Worm (Caenorhabditis elegans) whole organism, L4 larva: Measurements from ENCODE around the gene str-149.

Source experiments
- D1046.2 ChIP-seq: fragments of 200-800 bp; sonication (Bioruptor generic); IDR thresholded peaks from 2 replicates; pipeline ENCODE4 v1.3.6; 2022; ENCODE audit warnings: missing genetic modification characterization, missing compliant biosample characterization
- F10B5.3 ChIP-seq: sonication (generic microtip); optimal IDR thresholded peaks from 2 replicates; lab custom pipeline; 2016; ENCODE audit warnings: mild to moderate bottlenecking, missing genetic modification characterization, missing compliant biosample characterization
- F26F4.8 ChIP-seq: fragments of 200-800 bp; sonication (Bioruptor generic); conservative IDR thresholded peaks from 2 replicates; pipeline ENCODE4 v1.3.6; 2022; ENCODE audit warnings: missing genetic modification characterization, missing compliant biosample characterization
- F37D6.2 ChIP-seq: sonication (generic microtip); optimal IDR thresholded peaks from 2 replicates; lab custom pipeline; 2016; ENCODE audit warnings: mild to moderate bottlenecking, missing genetic modification characterization, missing compliant biosample characterization
- Y5F2A.4 ChIP-seq: fragments of 200-800 bp; sonication (Bioruptor generic); optimal IDR thresholded peaks from 2 replicates; lab custom pipeline; 2018; ENCODE audit warnings: mild to moderate bottlenecking, missing genetic modification characterization, missing compliant biosample characterization
- aly-2 ChIP-seq: sonication (generic microtip); optimal IDR thresholded peaks from 2 replicates; lab custom pipeline; 2018; ENCODE audit warnings: missing biosample characterization, missing genetic modification characterization
- arid-1 ChIP-seq: fragments of 200-800 bp; sonication (Bioruptor generic); conservative IDR thresholded peaks from 2 replicates; pipeline ENCODE4 v1.3.6; 2022; ENCODE audit warnings: missing genetic modification reagents, missing genetic modification characterization, missing compliant biosample characterization
- attf-4 ChIP-seq: sonication (generic microtip); optimal IDR thresholded peaks from 3 replicates; lab custom pipeline; 2017; ENCODE audit warnings: missing biosample characterization, missing genetic modification characterization
- ceh-32 ChIP-seq: sonication (generic microtip); optimal IDR thresholded peaks from 2 replicates; lab custom pipeline; 2016; ENCODE audit warnings: mild to moderate bottlenecking, missing genetic modification characterization, missing compliant biosample characterization; ENCODE audit not compliant: poor library complexity
- ctbp-1 ChIP-seq: fragments of 200-800 bp; sonication (Bioruptor generic); IDR thresholded peaks from 2 replicates; pipeline ENCODE4 v1.3.6; 2022; ENCODE audit warnings: missing genetic modification reagents, missing genetic modification characterization, missing compliant biosample characterization
- daf-12 ChIP-seq: fragments of 150-350 bp; optimal IDR thresholded peaks from 2 replicates; lab custom pipeline; 2014; ENCODE audit warnings: missing biosample characterization, missing genetic modification reagents, missing genetic modification characterization
- daf-16 ChIP-seq, 3 experiments: sonication (generic microtip); optimal IDR thresholded peaks; 2 replicates each; lab custom pipeline; 2016 to 2017; ENCODE audit warnings: missing genetic modification characterization in 3 of 3, missing genetic modification reagents in 3 of 3, mild to moderate bottlenecking in 2 of 3, missing compliant biosample characterization in 2 of 3, missing biosample characterization in 1 of 3, moderate library complexity in 1 of 3
- daf-8 ChIP-seq: fragments of 200-800 bp; sonication (Bioruptor generic); IDR thresholded peaks from 2 replicates; pipeline ENCODE4 v1.3.6; 2022; ENCODE audit warnings: missing genetic modification characterization, missing compliant biosample characterization
- dmd-6 ChIP-seq: fragments of 200-800 bp; sonication (Bioruptor generic); IDR thresholded peaks from 2 replicates; pipeline ENCODE4 v1.3.6; 2022; ENCODE audit warnings: missing genetic modification reagents, missing genetic modification characterization, missing compliant biosample characterization
- dmd-8 ChIP-seq: fragments of 200-800 bp; sonication (Bioruptor generic); IDR thresholded peaks from 2 replicates; pipeline ENCODE4 v1.3.6; 2022; ENCODE audit warnings: missing genetic modification characterization, missing compliant biosample characterization
- dmd-9 ChIP-seq: fragments of 200-800 bp; sonication (Bioruptor generic); IDR thresholded peaks from 2 replicates; pipeline ENCODE4 v1.3.6; 2022; ENCODE audit warnings: missing genetic modification reagents, missing genetic modification characterization, missing compliant biosample characterization
- dpl-1 ChIP-seq: fragments of 150-350 bp; optimal IDR thresholded peaks from 2 replicates; lab custom pipeline; 2014; ENCODE audit warnings: missing biosample characterization, missing genetic modification reagents, missing genetic modification characterization
- dve-1 ChIP-seq: sonication (generic microtip); optimal IDR thresholded peaks from 2 replicates; lab custom pipeline; 2017; ENCODE audit warnings: antibody characterized with exemption, mild to moderate bottlenecking, missing genetic modification characterization, missing compliant biosample characterization; ENCODE audit not compliant: insufficient read depth
- fkh-10 ChIP-seq: fragments of 150-350 bp; optimal IDR thresholded peaks from 2 replicates; lab custom pipeline; 2014; ENCODE audit warnings: missing biosample characterization, missing genetic modification reagents, missing genetic modification characterization
- fos-1 ChIP-seq: fragments of 150-350 bp; optimal IDR thresholded peaks from 2 replicates; lab custom pipeline; 2014; ENCODE audit warnings: missing biosample characterization, missing genetic modification characterization
- hlh-11 ChIP-seq: fragments of 200-800 bp; sonication (Bioruptor generic); optimal IDR thresholded peaks from 2 replicates; lab custom pipeline; 2018; ENCODE audit warnings: mild to moderate bottlenecking, missing genetic modification characterization, missing compliant biosample characterization
- hlh-30 ChIP-seq: sonication (generic microtip); optimal IDR thresholded peaks from 2 replicates; lab custom pipeline; 2017; ENCODE audit warnings: antibody characterized with exemption, mild to moderate bottlenecking, missing genetic modification characterization, missing compliant biosample characterization; ENCODE audit not compliant: insufficient read depth
- lin-38 ChIP-seq: fragments of 200-800 bp; sonication (Bioruptor generic); IDR thresholded peaks from 2 replicates; pipeline ENCODE4 v1.3.6; 2022; ENCODE audit warnings: missing genetic modification reagents, missing genetic modification characterization, missing compliant biosample characterization
- mdt-29 ChIP-seq: fragments of 200-800 bp; sonication (Bioruptor generic); IDR thresholded peaks from 2 replicates; pipeline ENCODE4 v1.3.6; 2022; ENCODE audit warnings: missing genetic modification reagents, missing genetic modification characterization, missing compliant biosample characterization
- mxl-2 ChIP-seq: fragments of 200-800 bp; sonication (Bioruptor generic); conservative IDR thresholded peaks from 2 replicates; pipeline ENCODE4 v1.3.6; 2022; ENCODE audit warnings: missing genetic modification reagents, missing genetic modification characterization, missing compliant biosample characterization
- nhr-102 ChIP-seq: sonication (generic microtip); optimal IDR thresholded peaks from 2 replicates; lab custom pipeline; 2016; ENCODE audit warnings: mild to moderate bottlenecking, missing genetic modification characterization, moderate library complexity, missing compliant biosample characterization
- nhr-28 ChIP-seq: fragments of 150-350 bp; optimal IDR thresholded peaks from 2 replicates; lab custom pipeline; 2014; ENCODE audit warnings: missing biosample characterization, missing genetic modification characterization
- nhr-41 ChIP-seq: fragments of 200-800 bp; sonication (Bioruptor generic); IDR thresholded peaks from 2 replicates; pipeline ENCODE4 v1.3.6; 2022; ENCODE audit warnings: missing genetic modification reagents, missing genetic modification characterization, missing compliant biosample characterization
- nhr-42 ChIP-seq: fragments of 200-800 bp; sonication (Bioruptor generic); IDR thresholded peaks from 2 replicates; pipeline ENCODE4 v1.3.6; 2022; ENCODE audit warnings: missing genetic modification characterization, missing compliant biosample characterization
- nhr-48 ChIP-seq: sonication (generic microtip); optimal IDR thresholded peaks from 2 replicates; lab custom pipeline; 2016; ENCODE audit warnings: mild to moderate bottlenecking, missing genetic modification characterization, missing compliant biosample characterization
- nhr-77 ChIP-seq: fragments of 150-350 bp; optimal IDR thresholded peaks from 2 replicates; lab custom pipeline; 2014; ENCODE audit warnings: missing biosample characterization, missing genetic modification characterization
- pha-4 ChIP-seq, 2 experiments: fragments of 150-350 bp in 1 of 2; fragments of 200-800 bp in 1 of 2; sonication (Bioruptor generic) in 1 of 2; IDR thresholded peaks in 1 of 2; optimal IDR thresholded peaks in 1 of 2; 2 replicates each; pipeline versions ENCODE4 v1.3.6 to Lab custom; 2014 to 2022; ENCODE audit warnings: missing genetic modification characterization in 2 of 2, missing genetic modification reagents in 2 of 2, missing biosample characterization in 1 of 2, missing compliant biosample characterization in 1 of 2
- php-3 ChIP-seq: fragments of 200-800 bp; sonication (Bioruptor generic); IDR thresholded peaks from 2 replicates; pipeline ENCODE4 v1.3.6; 2022; ENCODE audit warnings: missing genetic modification reagents, missing genetic modification characterization, missing compliant biosample characterization
- pqm-1 ChIP-seq: sonication (generic microtip); optimal IDR thresholded peaks from 2 replicates; lab custom pipeline; 2017; ENCODE audit warnings: missing biosample characterization, missing genetic modification characterization
- snpc-1.2 ChIP-seq: fragments of 200-800 bp; sonication (Bioruptor generic); IDR thresholded peaks from 2 replicates; pipeline ENCODE4 v1.3.6; 2022; ENCODE audit warnings: missing genetic modification reagents, missing genetic modification characterization, missing compliant biosample characterization
- spr-3 ChIP-seq: fragments of 200-800 bp; sonication (Bioruptor generic); optimal IDR thresholded peaks from 2 replicates; lab custom pipeline; 2018; ENCODE audit warnings: mild to moderate bottlenecking, missing genetic modification characterization, missing compliant biosample characterization
- zip-11 ChIP-seq: fragments of 200-800 bp; sonication (Bioruptor generic); IDR thresholded peaks from 2 replicates; pipeline ENCODE4 v1.3.6; 2022; ENCODE audit warnings: missing genetic modification characterization, missing compliant biosample characterization
- ztf-11 ChIP-seq: fragments of 150-350 bp; optimal IDR thresholded peaks from 2 replicates; lab custom pipeline; 2014; ENCODE audit warnings: missing biosample characterization, missing genetic modification characterization

Gene str-149

DNA sequence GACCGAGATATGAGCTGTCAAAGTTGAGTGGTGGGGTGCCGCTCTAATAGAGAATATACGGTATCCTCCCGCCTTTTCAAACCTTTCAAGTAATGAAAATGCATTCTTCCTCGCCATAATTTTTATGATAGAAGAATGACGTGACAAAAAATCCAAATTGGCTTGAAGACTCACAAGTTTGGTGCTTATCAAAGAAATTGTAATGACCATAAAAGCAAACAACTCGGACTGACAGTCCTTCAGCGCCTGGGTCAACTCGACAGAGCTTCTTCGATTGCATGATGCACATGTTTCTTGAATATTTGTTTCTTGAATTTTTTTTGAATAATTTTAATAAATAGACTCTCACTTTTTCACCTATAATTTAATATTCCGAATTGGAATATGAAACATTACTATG, 32.2 kb downstream of the str-149 start:
- TF ChIP-seq D1046.2 (GFP tag; lab: Robert Waterston, UW): no peak
- peak; percentile 44 for TF ChIP-seq hlh-11
- no peak for TF ChIP-seq nhr-42
- no peak for TF ChIP-seq fkh-10 (GFP tag; lab: Kevin White, UChicago)
- peak; percentile 33 for TF ChIP-seq dve-1 (tag; lab: Kevin White, UChicago)
- TF ChIP-seq daf-16 (GFP tag; optimal IDR thresholded peaks at IDR 0.05; lab: Kevin White, UChicago): no peak
- TF ChIP-seq daf-16 (tag; optimal IDR thresholded peaks at IDR 0.05; lab: Kevin White, UChicago): peak; percentile 43
- no peak for TF ChIP-seq Y5F2A.4 (GFP tag; lab: Kevin White, UChicago)
- TF ChIP-seq ctbp-1: no peak
- peak; percentile 67 for TF ChIP-seq php-3 (GFP tag; lab: Robert Waterston, UW)
- peak; percentile 66 for TF ChIP-seq dmd-6 (GFP tag; lab: Robert Waterston, UW)
- peak; percentile 51 for TF ChIP-seq pqm-1
- TF ChIP-seq daf-8: no peak

DNA sequence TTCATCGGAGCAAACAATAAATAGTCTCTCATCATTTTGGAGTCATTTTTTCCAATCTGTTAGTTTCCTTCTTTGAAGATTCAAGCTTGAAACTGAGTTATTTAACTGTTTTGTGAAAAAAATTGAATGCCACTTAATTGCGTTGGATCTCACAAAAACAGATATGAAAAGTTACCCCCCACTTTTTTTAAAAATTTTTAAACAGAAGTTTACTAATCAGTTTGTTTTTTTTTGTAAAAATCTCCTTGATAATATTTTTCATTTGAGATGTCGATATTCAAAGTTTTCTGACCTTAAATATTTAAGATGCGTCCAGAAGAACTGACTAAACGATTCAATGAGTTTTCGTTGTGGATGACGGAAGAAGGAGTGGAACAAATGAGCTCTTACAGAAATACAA, 33.0 kb downstream of the str-149 start, which contains the start of gene Y32B12C.1:
TSS of gene Y32B12C.1 (plus strand) at position 301 of the 400 bp plus-strand sequence.
- TF ChIP-seq daf-16 (GFP tag; optimal IDR thresholded peaks at IDR 0.05; lab: Kevin White, UChicago) (no peak), daf-16 (tag; optimal IDR thresholded peaks at IDR 0.05; lab: Kevin White, UChicago) (peak; percentile 4), snpc-1.2 (GFP tag; lab: Robert Waterston, UW) (no peak), F26F4.8 (GFP tag; lab: Robert Waterston, UW) (no peak)

DNA sequence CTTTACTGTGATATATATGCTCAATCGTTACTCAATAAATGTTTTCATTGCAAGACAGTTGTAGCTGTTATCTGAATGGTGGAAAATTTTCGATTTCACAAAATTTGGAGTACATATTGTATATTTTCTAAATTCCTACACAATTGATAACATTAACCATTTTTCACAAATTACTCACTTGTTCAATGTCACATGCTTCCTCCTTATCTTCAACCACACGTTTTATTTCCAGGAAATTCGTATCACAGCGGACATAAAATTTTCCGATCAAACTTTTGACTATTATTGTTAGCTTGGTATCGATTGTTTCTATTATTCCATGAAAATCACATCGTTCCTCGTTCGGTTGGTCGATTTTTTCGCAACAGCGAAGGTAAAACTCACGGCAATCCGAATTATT, 35.2 kb downstream of the str-149 start:
- TF ChIP-seq mdt-29 (GFP tag; lab: Robert Waterston, UW) (no peak), fos-1 (no peak), F10B5.3 (no peak), F37D6.2 (no peak), spr-3 (GFP tag; lab: Kevin White, UChicago) (no peak), dmd-8 (no peak), mxl-2 (no peak), daf-12 (no peak), zip-11 (no peak), attf-4 (no peak), hlh-30 (tag; lab: Kevin White, UChicago) (no peak), nhr-48 (tag; lab: Kevin White, UChicago) (no peak), pha-4 (GFP tag; IDR thresholded peaks at IDR 0.05; lab: Robert Waterston, UW) (no peak), pha-4 (tag; optimal IDR thresholded peaks at IDR 0.05; lab: Kevin White, UChicago) (no peak), nhr-102 (tag; lab: Kevin White, UChicago) (no peak), arid-1 (no peak), nhr-41 (GFP tag; lab: Robert Waterston, UW) (no peak), dve-1 (tag; lab: Kevin White, UChicago) (peak; percentile 8), php-3 (GFP tag; lab: Robert Waterston, UW) (no peak), ztf-11 (no peak), daf-16 (GFP tag; optimal IDR thresholded peaks at IDR 0.05; lab: Kevin White, UChicago) (no peak), daf-16 (tag; optimal IDR thresholded peaks at IDR 0.05; lab: Kevin White, UChicago) (peak; percentile 12), dmd-9 (no peak), lin-38 (GFP tag; lab: Robert Waterston, UW) (no peak), dpl-1 (no peak), nhr-28 (tag; lab: Kevin White, UChicago) (peak; percentile 65)

DNA sequence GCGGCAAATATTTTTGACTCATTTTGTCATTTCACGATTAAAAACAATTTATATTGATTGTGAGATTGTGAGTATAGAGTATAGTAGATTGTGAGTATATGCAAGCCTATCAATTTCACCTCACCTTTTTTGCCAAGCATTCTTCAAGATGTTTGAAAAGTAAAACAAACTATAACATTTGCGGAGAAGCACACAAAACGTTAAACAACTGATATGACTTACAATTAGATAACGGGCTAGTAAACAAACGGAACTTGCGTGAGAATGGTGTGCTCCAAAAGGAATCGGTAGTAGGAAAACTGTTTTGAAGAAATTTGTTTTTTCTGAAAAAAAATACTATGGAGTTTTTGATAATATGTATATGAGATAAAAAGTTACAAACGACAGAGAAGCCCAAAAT, 36.8 kb downstream of the str-149 start:
- no peak for TF ChIP-seq aly-2 (tag; lab: Kevin White, UChicago)
- TF ChIP-seq hlh-11: peak; percentile 21
- TF ChIP-seq nhr-77 (tag; lab: Kevin White, UChicago): peak; percentile 54
- peak; percentile 28 for TF ChIP-seq dve-1 (tag; lab: Kevin White, UChicago)
- TF ChIP-seq pqm-1: peak; percentile 82
- no peak for TF ChIP-seq daf-16 (GFP tag; optimal IDR thresholded peaks at IDR 0.05; lab: Kevin White, UChicago)
- peak; percentile 93 for TF ChIP-seq daf-16 (tag; optimal IDR thresholded peaks at IDR 0.05; lab: Kevin White, UChicago)
- peak; percentile 82 for TF ChIP-seq nhr-28 (tag; lab: Kevin White, UChicago)
- 0 out of 2 replicates have a peak, but pooled peaks have one; percentile 9 for TF ChIP-seq php-3 (GFP tag; lab: Robert Waterston, UW)
- TF ChIP-seq spr-3 (GFP tag; lab: Kevin White, UChicago): no peak
- no peak for TF ChIP-seq ceh-32 (tag; lab: Kevin White, UChicago)
